Fruit fly (Drosophila melanogaster) whole organism, prepupa: ENCODE results near the gene CG13064.
A peak's percentile ranks its signal among the peaks of the same experiment; 100 is the strongest.

Experiments
- CG10669 ChIP-seq: fragments of 200-800 bp; sonication (Bioruptor generic); optimal IDR thresholded peaks from 3 replicates; lab custom pipeline; 2018; ENCODE audit warnings: missing biosample characterization, mild to moderate bottlenecking, missing genetic modification characterization, moderate library complexity
- CG11294 ChIP-seq: fragments of 200-800 bp; sonication (Bioruptor generic); IDR thresholded peaks from 2 replicates; pipeline ENCODE4 v1.3.6; 2022; ENCODE audit warnings: missing biosample characterization, missing genetic modification characterization
- CG11762 ChIP-seq: fragments of 200-800 bp; sonication (Bioruptor generic); optimal IDR thresholded peaks from 3 replicates; lab custom pipeline; 2016; ENCODE audit warnings: missing biosample characterization, missing genetic modification characterization; ENCODE audit not compliant: insufficient read depth
- CG11902 ChIP-seq: fragments of 200-800 bp; sonication (Bioruptor generic); optimal IDR thresholded peaks from 3 replicates; lab custom pipeline; 2016; ENCODE audit warnings: missing biosample characterization, missing genetic modification characterization
- CG15336 ChIP-seq: fragments of 200-800 bp; sonication (Bioruptor generic); IDR thresholded peaks from 2 replicates; pipeline ENCODE4 v1.3.6; 2022; ENCODE audit warnings: missing biosample characterization, missing genetic modification characterization
- CG16779 ChIP-seq: fragments of 200-800 bp; sonication (Bioruptor generic); optimal IDR thresholded peaks from 3 replicates; lab custom pipeline; 2017; ENCODE audit warnings: missing biosample characterization, mild to moderate bottlenecking, missing genetic modification characterization
- CG3032 ChIP-seq: fragments of 200-800 bp; optimal IDR thresholded peaks from 2 replicates; lab custom pipeline; 2019; ENCODE audit warnings: missing biosample characterization, mild to moderate bottlenecking, missing genetic modification characterization, moderate library complexity
- CG31627 ChIP-seq: fragments of 200-800 bp; sonication (Bioruptor generic); optimal IDR thresholded peaks from 3 replicates; lab custom pipeline; 2016; ENCODE audit warnings: missing biosample characterization, missing genetic modification characterization
- CG32006 ChIP-seq: fragments of 200-800 bp; sonication (Bioruptor generic); optimal IDR thresholded peaks from 3 replicates; lab custom pipeline; 2017; ENCODE audit warnings: missing biosample characterization, mild to moderate bottlenecking, missing genetic modification characterization
- CG34406 ChIP-seq: fragments of 200-800 bp; sonication (Bioruptor generic); optimal IDR thresholded peaks from 3 replicates; lab custom pipeline; 2016; ENCODE audit warnings: missing biosample characterization, missing genetic modification characterization
- CG3919 ChIP-seq: fragments of 200-800 bp; sonication (Bioruptor generic); optimal IDR thresholded peaks from 3 replicates; lab custom pipeline; 2016; ENCODE audit warnings: missing biosample characterization, missing genetic modification characterization
- CG4318 ChIP-seq: fragments of 200-800 bp; sonication (Bioruptor generic); optimal IDR thresholded peaks from 3 replicates; lab custom pipeline; 2017; ENCODE audit warnings: missing biosample characterization, mild to moderate bottlenecking, missing genetic modification characterization
- CG6163 ChIP-seq: fragments of 200-800 bp; sonication (Bioruptor generic); IDR thresholded peaks from 3 replicates; pipeline ENCODE4 v1.3.6; 2022; ENCODE audit warnings: missing biosample characterization, missing genetic modification characterization
- CG6276 ChIP-seq: fragments of 200-800 bp; sonication (Bioruptor generic); optimal IDR thresholded peaks from 2 replicates; lab custom pipeline; 2017; ENCODE audit warnings: missing biosample characterization, mild to moderate bottlenecking, missing genetic modification characterization
- CG6792 ChIP-seq: fragments of 200-800 bp; sonication (Bioruptor generic); optimal IDR thresholded peaks from 3 replicates; lab custom pipeline; 2016; ENCODE audit warnings: missing biosample characterization, missing genetic modification characterization
- CG6808 ChIP-seq: fragments of 200-800 bp; sonication (Bioruptor generic); optimal IDR thresholded peaks from 3 replicates; lab custom pipeline; 2017; ENCODE audit warnings: missing biosample characterization, missing genetic modification characterization, mild to moderate bottlenecking, moderate library complexity, missing genetic modification reagents
- CG7368 ChIP-seq: fragments of 200-800 bp; sonication (Bioruptor generic); optimal IDR thresholded peaks from 3 replicates; lab custom pipeline; 2016; ENCODE audit warnings: missing biosample characterization, missing genetic modification characterization
- CG8119 ChIP-seq: fragments of 200-800 bp; sonication (Bioruptor generic); IDR thresholded peaks from 3 replicates; pipeline ENCODE4 v1.3.6; 2022; ENCODE audit warnings: missing biosample characterization, missing genetic modification characterization
- CG8632 ChIP-seq: fragments of 200-800 bp; sonication (Bioruptor generic); optimal IDR thresholded peaks from 3 replicates; lab custom pipeline; 2016; ENCODE audit warnings: missing biosample characterization, missing genetic modification characterization
- CG9139 ChIP-seq: fragments of 200-800 bp; sonication (Bioruptor generic); optimal IDR thresholded peaks from 3 replicates; lab custom pipeline; 2017; ENCODE audit warnings: missing biosample characterization, mild to moderate bottlenecking, missing genetic modification characterization
- Eip75B ChIP-seq: fragments of 200-800 bp; sonication (Bioruptor generic); optimal IDR thresholded peaks from 3 replicates; lab custom pipeline; 2016; ENCODE audit warnings: missing biosample characterization, missing genetic modification characterization
- Eip78C ChIP-seq: fragments of 200-800 bp; sonication (Bioruptor generic); peaks from one replicate; lab custom pipeline; 2016; ENCODE audit warnings: missing biosample characterization, missing genetic modification characterization
- Eip93F ChIP-seq: fragments of 200-800 bp; sonication (Bioruptor generic); optimal IDR thresholded peaks from 2 replicates; lab custom pipeline; 2016; ENCODE audit warnings: missing biosample characterization, mild to moderate bottlenecking, missing genetic modification characterization
- Ets21C ChIP-seq: fragments of 200-800 bp; sonication (Bioruptor generic); optimal IDR thresholded peaks from 3 replicates; lab custom pipeline; 2016; ENCODE audit warnings: missing biosample characterization, missing genetic modification characterization
- Ets96B ChIP-seq: fragments of 200-800 bp; optimal IDR thresholded peaks from 2 replicates; lab custom pipeline; 2019; ENCODE audit warnings: missing biosample characterization, mild to moderate bottlenecking, missing genetic modification characterization, moderate library complexity
- Gug ChIP-seq: fragments of 200-800 bp; sonication (Bioruptor generic); IDR thresholded peaks from 2 replicates; pipeline ENCODE4 v1.3.6; 2022; ENCODE audit warnings: missing biosample characterization, missing genetic modification characterization
- Hr38 ChIP-seq: sonication (Bioruptor generic); optimal IDR thresholded peaks from 2 replicates; lab custom pipeline; 2016; ENCODE audit warnings: missing biosample characterization, missing genetic modification characterization
- Hr39 ChIP-seq: fragments of 200-800 bp; sonication (Bioruptor generic); optimal IDR thresholded peaks from 2 replicates; lab custom pipeline; 2016; ENCODE audit warnings: missing biosample characterization, missing genetic modification characterization
- Hr4 ChIP-seq: fragments of 200-800 bp; sonication (Bioruptor generic); optimal IDR thresholded peaks from 3 replicates; lab custom pipeline; 2016; ENCODE audit warnings: missing biosample characterization, missing genetic modification characterization
- Met ChIP-seq: fragments of 200-800 bp; sonication (Bioruptor generic); optimal IDR thresholded peaks from 3 replicates; lab custom pipeline; 2016; ENCODE audit warnings: missing biosample characterization, missing genetic modification characterization
- OdsH ChIP-seq: fragments of 200-800 bp; sonication (Bioruptor generic); optimal IDR thresholded peaks from 3 replicates; lab custom pipeline; 2016; ENCODE audit warnings: missing biosample characterization, missing genetic modification characterization
- Smox ChIP-seq: fragments of 200-800 bp; sonication (Bioruptor generic); optimal IDR thresholded peaks from 3 replicates; lab custom pipeline; 2016; ENCODE audit warnings: missing biosample characterization, missing genetic modification characterization
- Sox14 ChIP-seq: fragments of 200-800 bp; sonication (Bioruptor generic); optimal IDR thresholded peaks from 3 replicates; lab custom pipeline; 2016; ENCODE audit warnings: missing biosample characterization, missing genetic modification characterization
- achi ChIP-seq: fragments of 200-800 bp; sonication (Bioruptor generic); optimal IDR thresholded peaks from 3 replicates; lab custom pipeline; 2016; ENCODE audit warnings: missing biosample characterization, missing genetic modification characterization
- acj6 ChIP-seq: fragments of 200-800 bp; sonication (Bioruptor generic); optimal IDR thresholded peaks from 3 replicates; lab custom pipeline; 2016; ENCODE audit warnings: missing biosample characterization, missing genetic modification characterization
- dac ChIP-seq: fragments of 200-800 bp; sonication (Bioruptor generic); optimal IDR thresholded peaks from 2 replicates; lab custom pipeline; 2017; ENCODE audit warnings: missing biosample characterization, mild to moderate bottlenecking, missing genetic modification characterization
- eg ChIP-seq: fragments of 200-800 bp; sonication (Bioruptor generic); IDR thresholded peaks from 3 replicates; pipeline ENCODE4 v1.3.6; 2022; ENCODE audit warnings: missing biosample characterization, missing genetic modification characterization
- esn ChIP-seq: fragments of 200-800 bp; sonication (Bioruptor generic); optimal IDR thresholded peaks from 2 replicates; lab custom pipeline; 2016; ENCODE audit warnings: missing biosample characterization, mild to moderate bottlenecking, missing genetic modification characterization, moderate library complexity
- fd59A ChIP-seq: fragments of 200-800 bp; sonication (Bioruptor generic); optimal IDR thresholded peaks from 2 replicates; lab custom pipeline; 2017; ENCODE audit warnings: missing biosample characterization, mild to moderate bottlenecking, missing genetic modification characterization, missing genetic modification reagents
- fd85E ChIP-seq: fragments of 200-800 bp; sonication (Bioruptor generic); optimal IDR thresholded peaks from 3 replicates; lab custom pipeline; 2016; ENCODE audit warnings: missing biosample characterization, missing genetic modification characterization
- fkh ChIP-seq: fragments of 200-800 bp; sonication (Bioruptor generic); optimal IDR thresholded peaks from 3 replicates; lab custom pipeline; 2017; ENCODE audit warnings: missing biosample characterization, mild to moderate bottlenecking, missing genetic modification characterization, moderate library complexity
- lz ChIP-seq: fragments of 200-800 bp; sonication (Bioruptor generic); optimal IDR thresholded peaks from 3 replicates; lab custom pipeline; 2016; ENCODE audit warnings: missing biosample characterization, missing genetic modification characterization
- net ChIP-seq: fragments of 200-800 bp; sonication (Bioruptor generic); optimal IDR thresholded peaks from 3 replicates; lab custom pipeline; 2016; ENCODE audit warnings: missing biosample characterization, missing genetic modification characterization
- pdm3 ChIP-seq: fragments of 200-800 bp; sonication (Bioruptor generic); optimal IDR thresholded peaks from 3 replicates; lab custom pipeline; 2016; ENCODE audit warnings: missing biosample characterization, missing genetic modification characterization
- salr ChIP-seq, 2 experiments: fragments of 200-800 bp; sonication (Bioruptor generic); optimal IDR thresholded peaks; 3 replicates each; lab custom pipeline; 2016 to 2018; ENCODE audit warnings: missing biosample characterization in 2 of 2, missing genetic modification characterization in 2 of 2, mild to moderate bottlenecking in 1 of 2
- spab ChIP-seq: fragments of 200-800 bp; sonication (Bioruptor generic); optimal IDR thresholded peaks from 2 replicates; lab custom pipeline; 2017; ENCODE audit warnings: missing biosample characterization, mild to moderate bottlenecking, missing genetic modification characterization, missing genetic modification reagents
- ss ChIP-seq, 2 experiments: fragments of 200-800 bp; sonication (Bioruptor generic); optimal IDR thresholded peaks; 2 replicates in 1 of 2; 3 replicates in 1 of 2; lab custom pipeline; 2017 to 2018; ENCODE audit warnings: mild to moderate bottlenecking in 2 of 2, missing biosample characterization in 2 of 2, missing genetic modification characterization in 2 of 2, moderate library complexity in 1 of 2
- svp ChIP-seq: fragments of 200-800 bp; sonication (Bioruptor generic); peaks from one replicate; lab custom pipeline; 2016; ENCODE audit warnings: missing biosample characterization, missing genetic modification characterization
- vri ChIP-seq: fragments of 200-800 bp; sonication (Bioruptor generic); optimal IDR thresholded peaks from 3 replicates; lab custom pipeline; 2016; ENCODE audit warnings: missing biosample characterization, mild to moderate bottlenecking, missing genetic modification characterization

Gene CG13064

dm6 chr3L:16272338-16272959, 7.8 kb upstream of the CG13064 start, which contains the start of gene CG13066:
CG13066 (plus strand) TSS chr3L:16272909.
- no peak for TF ChIP-seq lz (GFP tag; lab: Kevin White, UChicago)
- peak in 1 of 2 experiments; percentile 79 for TF ChIP-seq ss (GFP tag; optimal IDR thresholded peaks at IDR 0.05; lab: Kevin White, UChicago)

- no peak for TF ChIP-seq OdsH (GFP tag; lab: Kevin White, UChicago)
- TF ChIP-seq acj6, result no peak
- no peak for TF ChIP-seq esn
- peak; percentile 37 for TF ChIP-seq Ets96B
- no peak for TF ChIP-seq CG4318 (GFP tag; lab: Kevin White, UChicago)
- no peak for TF ChIP-seq CG31627 (GFP tag; lab: Kevin White, UChicago)
- TF ChIP-seq CG11294 (GFP tag; lab: Robert Waterston, UW), result no peak
- no peak for TF ChIP-seq CG11902 (GFP tag; lab: Kevin White, UChicago)
- TF ChIP-seq CG6276 (GFP tag; lab: Kevin White, UChicago), result no peak
- peak; percentile 16 for TF ChIP-seq spab (GFP tag; lab: Kevin White, UChicago)
- no peak for TF ChIP-seq CG16779 (tag; lab: Kevin White, UChicago)
- no peak for TF ChIP-seq Gug (GFP tag; lab: Robert Waterston, UW)
- no peak for TF ChIP-seq ss (GFP tag; optimal IDR thresholded peaks at IDR 0.05; lab: Kevin White, UChicago)
- TF ChIP-seq Sox14, result no peak
- TF ChIP-seq CG10669 (GFP tag; lab: Kevin White, UChicago), result peak; percentile 6
- peak; percentile 44 for TF ChIP-seq CG6808 (GFP tag; lab: Kevin White, UChicago)
- no peak for TF ChIP-seq achi (GFP tag; lab: Kevin White, UChicago)
- TF ChIP-seq fd59A (GFP tag; lab: Kevin White, UChicago), result peak; percentile 9
- no peak for TF ChIP-seq Ets21C (GFP tag; lab: Kevin White, UChicago)
- TF ChIP-seq CG34406, result no peak
- no peak for TF ChIP-seq salr (GFP tag; optimal IDR thresholded peaks at IDR 0.05; lab: Kevin White, UChicago)
- TF ChIP-seq CG32006 (GFP tag; lab: Kevin White, UChicago), result peak; percentile 20
- no peak for TF ChIP-seq Smox (GFP tag; lab: Kevin White, UChicago)
- TF ChIP-seq Eip75B (GFP tag; lab: Kevin White, UChicago), result no peak
- no peak for TF ChIP-seq Eip93F (GFP tag; lab: Kevin White, UChicago)
- peak; percentile 51 for TF ChIP-seq CG3032 (tag; lab: Kevin White, UChicago)
- no peak for TF ChIP-seq CG6163
- no peak for TF ChIP-seq fd85E (GFP tag; lab: Kevin White, UChicago)
- TF ChIP-seq lz (GFP tag; lab: Kevin White, UChicago), result no peak
- TF ChIP-seq Met (GFP tag; lab: Kevin White, UChicago), result no peak
- no peak for TF ChIP-seq eg (GFP tag; lab: Robert Waterston, UW)
- TF ChIP-seq Hr39 (GFP tag; lab: Kevin White, UChicago), result no peak
- TF ChIP-seq CG9139 (GFP tag; lab: Kevin White, UChicago), result no peak
- TF ChIP-seq dac (GFP tag; lab: Kevin White, UChicago), result no peak
- TF ChIP-seq svp (GFP tag; lab: Kevin White, UChicago), result peak; percentile 17
- TF ChIP-seq vri, result no peak
- TF ChIP-seq net (GFP tag; lab: Kevin White, UChicago), result no peak
- TF ChIP-seq Hr4 (GFP tag; lab: Kevin White, UChicago), result no peak
- TF ChIP-seq CG8632, result no peak
- TF ChIP-seq Hr38 (GFP tag; lab: Kevin White, UChicago), result no peak
- TF ChIP-seq CG3919, result no peak
- no peak; the same call in 1 of the 2 replicates for TF ChIP-seq CG15336 (GFP tag; lab: Robert Waterston, UW)
- TF ChIP-seq pdm3 (GFP tag; lab: Kevin White, UChicago), result no peak
- TF ChIP-seq CG6792 (GFP tag; lab: Kevin White, UChicago), result no peak
- TF ChIP-seq CG11762 (GFP tag; lab: Kevin White, UChicago), result no peak
- no peak for TF ChIP-seq CG8119
- peak; percentile 68 for TF ChIP-seq Eip78C
- no peak for TF ChIP-seq CG7368 (GFP tag; lab: Kevin White, UChicago)
- TF ChIP-seq fkh (GFP tag; lab: Kevin White, UChicago), result no peak
Observed at dm6 chr3L:16275391-16276017, 4.7 kb upstream of the CG13064 start.
